Fruit fly (Drosophila melanogaster): ENCODE measurements around the gene CG14722.

CG14722 gene

dm6 chr3R:11773999-11774397 lies 32.3 kb downstream of the CG14722 start (continued):
- TF ChIP-seq stwl (tag; optimal IDR thresholded peaks at IDR 0.05), result no peak
- no peak for TF ChIP-seq CTCF (GFP tag; optimal IDR thresholded peaks at IDR 0.05)
- TF ChIP-seq Sox100B (GFP tag; optimal IDR thresholded peaks at IDR 0.05), result peak; percentile 80
- TF ChIP-seq ase (GFP tag; IDR thresholded peaks at IDR 0.05), result no peak
- peak; percentile 82 for TF ChIP-seq CG2120 (GFP tag; optimal IDR thresholded peaks at IDR 0.05)
- peak; percentile 82 for TF ChIP-seq Fer1 (GFP tag; optimal IDR thresholded peaks at IDR 0.05)
- TF ChIP-seq CG13296 (GFP tag; optimal IDR thresholded peaks at IDR 0.05), result peak; percentile 78
- TF ChIP-seq row (GFP tag; IDR thresholded peaks at IDR 0.05), result peak; percentile 77
- no peak for TF ChIP-seq C15 (GFP tag; IDR thresholded peaks at IDR 0.05)
- TF ChIP-seq CG8281 (tag; optimal IDR thresholded peaks at IDR 0.05), result peak; percentile 49
- TF ChIP-seq B-H2 (GFP tag; optimal IDR thresholded peaks at IDR 0.05), result peak; percentile 61
- peak; percentile 44 for TF ChIP-seq lilli (GFP tag; optimal IDR thresholded peaks at IDR 0.05)
- peak; percentile 65 for TF ChIP-seq gcm (GFP tag; optimal IDR thresholded peaks at IDR 0.05)
- no peak for TF ChIP-seq Doc2 (GFP tag; IDR thresholded peaks at IDR 0.05)
- peak; percentile 86 for TF ChIP-seq CG9727 (GFP tag; optimal IDR thresholded peaks at IDR 0.05)
- TF ChIP-seq E2f1 (GFP tag; IDR thresholded peaks at IDR 0.05), result peak; percentile 49
- TF ChIP-seq CG6654 (GFP tag; optimal IDR thresholded peaks at IDR 0.05), result no peak
- no peak for TF ChIP-seq CG6272 (GFP tag; IDR thresholded peaks at IDR 0.05)
- TF ChIP-seq CG18619 (GFP tag; optimal IDR thresholded peaks at IDR 0.05), result peak; percentile 70
- TF ChIP-seq CG14014 (GFP tag; IDR thresholded peaks at IDR 0.05), result peak; percentile 45; the same call in 1 of the 2 replicates
- TF ChIP-seq nerfin-2 (GFP tag; IDR thresholded peaks at IDR 0.05; ENCODE audit: partially characterized antibody), result no peak
- TF ChIP-seq CG7963 (GFP tag; IDR thresholded peaks at IDR 0.05; ENCODE audit: partially characterized antibody), result no peak
- peak; percentile 26 for TF ChIP-seq ewg (GFP tag; optimal IDR thresholded peaks at IDR 0.05)
- no peak for TF ChIP-seq CG17912 (GFP tag; optimal IDR thresholded peaks at IDR 0.05)
- no peak for TF ChIP-seq sima (GFP tag; optimal IDR thresholded peaks at IDR 0.05)
- TF ChIP-seq CG15011 (GFP tag; optimal IDR thresholded peaks at IDR 0.05), result peak; percentile 66
- TF ChIP-seq zf30C (GFP tag; optimal IDR thresholded peaks at IDR 0.05), result peak; percentile 94
- TF ChIP-seq Doc3 (GFP tag; IDR thresholded peaks at IDR 0.05; ENCODE audit: partially characterized antibody), result no peak
- TF ChIP-seq Six4 (GFP tag; optimal IDR thresholded peaks at IDR 0.05), result peak; percentile 48
- peak; percentile 37 for TF ChIP-seq CG2875 (GFP tag; optimal IDR thresholded peaks at IDR 0.05)
- no peak for TF ChIP-seq Scr (GFP tag; IDR thresholded peaks at IDR 0.05; ENCODE audit: partially characterized antibody)
- TF ChIP-seq Awh (GFP tag; IDR thresholded peaks at IDR 0.05), result 0 out of 2 replicates have a peak, but pooled peaks have one; percentile 34
- no peak for TF ChIP-seq CG14667 (GFP tag; IDR thresholded peaks at IDR 0.05)
- TF ChIP-seq HLH54F (GFP tag; optimal IDR thresholded peaks at IDR 0.05), result no peak
- no peak for TF ChIP-seq Max (GFP tag; optimal IDR thresholded peaks at IDR 0.05)
- TF ChIP-seq Nf-YB (GFP tag; optimal IDR thresholded peaks at IDR 0.05), result peak; percentile 63
- TF ChIP-seq CG15601 (tag; optimal IDR thresholded peaks at IDR 0.05), result peak; percentile 75
- TF ChIP-seq CG12236 (GFP tag; optimal IDR thresholded peaks at IDR 0.05), result no peak
- TF ChIP-seq Sry-β (GFP tag; optimal IDR thresholded peaks at IDR 0.05), result peak; percentile 17
- TF ChIP-seq Kr (GFP tag; optimal IDR thresholded peaks at IDR 0.05), result no peak
- no peak for TF ChIP-seq Ada2b (GFP tag; IDR thresholded peaks at IDR 0.05)
- no peak for TF ChIP-seq CG13624 (GFP tag; optimal IDR thresholded peaks at IDR 0.05)
- peak; percentile 27 for TF ChIP-seq CG11723 (GFP tag; optimal IDR thresholded peaks at IDR 0.05)
- no peak for TF ChIP-seq Ravus (GFP tag; IDR thresholded peaks at IDR 0.05)
- peak; percentile 92 for TF ChIP-seq gem (tag; optimal IDR thresholded peaks at IDR 0.05)
- peak; percentile 41 for TF ChIP-seq NfI (GFP tag; optimal IDR thresholded peaks at IDR 0.05)
- TF ChIP-seq Bgb (GFP tag; IDR thresholded peaks at IDR 0.05; ENCODE audit: partially characterized antibody), result no peak
- no peak for TF ChIP-seq nerfin-1 (tag; optimal IDR thresholded peaks at IDR 0.05)
- TF ChIP-seq corto (GFP tag; optimal IDR thresholded peaks at IDR 0.05), result no peak
- TF ChIP-seq lov (optimal IDR thresholded peaks at IDR 0.05), result no peak
- no peak for TF ChIP-seq lov (GFP tag; IDR thresholded peaks at IDR 0.05)
- peak; percentile 20 for TF ChIP-seq ind (GFP tag; optimal IDR thresholded peaks at IDR 0.05)
